Worm (Caenorhabditis elegans): ENCODE data around the gene tcer-1.
"Not testable (repeated sequence)": the region's sequence is repeated elsewhere in the genome, so short reads cannot be mapped to it uniquely, and the experiment has no call there.

tcer-1 gene

ce11 chrII:7095970-7096369 is 46.1 kb upstream of the tcer-1 start:
- TF ChIP-seq nhr-237 (tag; optimal IDR thresholded peaks at IDR 0.05), result no peak
- TF ChIP-seq daf-8 (GFP tag; IDR thresholded peaks at IDR 0.05), result no peak
- no peak for TF ChIP-seq zip-11 (GFP tag; IDR thresholded peaks at IDR 0.05)
- TF ChIP-seq ZK337.2 (GFP tag; IDR thresholded peaks at IDR 0.05), result no peak
- no peak for TF ChIP-seq cey-2 (tag; optimal IDR thresholded peaks at IDR 0.05; ENCODE audit: borderline replicate concordance, insufficient read depth)
- TF ChIP-seq Y75B8A.6 (GFP tag; IDR thresholded peaks at IDR 0.05), result no peak
- TF ChIP-seq F10B5.3 (tag; optimal IDR thresholded peaks at IDR 0.05), result no peak
- no peak for TF ChIP-seq zip-2 (tag; optimal IDR thresholded peaks at IDR 0.05)
- TF ChIP-seq duxl-1 (tag; optimal IDR thresholded peaks at IDR 0.05; ENCODE audit: poor library complexity), result no peak
- no peak for TF ChIP-seq nhr-77 (tag; optimal IDR thresholded peaks at IDR 0.05)
- TF ChIP-seq nhr-6 (tag; optimal IDR thresholded peaks at IDR 0.05), result no peak

- TF ChIP-seq ztf-11 (tag; optimal IDR thresholded peaks at IDR 0.05) (no peak), spr-1 (tag; optimal IDR thresholded peaks at IDR 0.05) (no peak), duxl-1 (tag; optimal IDR thresholded peaks at IDR 0.05; ENCODE audit: poor library complexity) (no peak), fkh-10 (GFP tag; optimal IDR thresholded peaks at IDR 0.05) (no peak), Y75B8A.6 (GFP tag; IDR thresholded peaks at IDR 0.05) (no peak), ceh-44 (GFP tag; IDR thresholded peaks at IDR 0.05) (no peak), lir-3 (tag; optimal IDR thresholded peaks at IDR 0.05) (no peak), ztf-7 (tag; optimal IDR thresholded peaks at IDR 0.05) (no peak), F26F4.8 (GFP tag; conservative IDR thresholded peaks at IDR 0.05) (no peak), zip-2 (tag; optimal IDR thresholded peaks at IDR 0.05) (no peak), ama-1 (optimal IDR thresholded peaks at IDR 0.05) (no peak), attf-4 (tag; optimal IDR thresholded peaks at IDR 0.05) (no peak)
These were observed 43.5 kb upstream of the tcer-1 start, which contains the start of gene T02G5.3 for ce11 chrII:7093339-7093821. TSS of gene T02G5.3 (plus strand) at chrII:7093389.

- TF ChIP-seq lin-15B (tag; optimal IDR thresholded peaks at IDR 0.05) (no peak), duxl-1 (tag; optimal IDR thresholded peaks at IDR 0.05; ENCODE audit: poor library complexity) (no peak), ceh-20 (GFP tag; IDR thresholded peaks at IDR 0.05) (no peak), unc-39 (tag; optimal IDR thresholded peaks at IDR 0.05) (no peak), zip-11 (GFP tag; IDR thresholded peaks at IDR 0.05) (no peak), daf-12 (tag; optimal IDR thresholded peaks at IDR 0.05) (no peak), mep-1 (tag; optimal IDR thresholded peaks at IDR 0.05) (no peak)
These were observed 41.0 kb upstream of the tcer-1 start for ce11 chrII:7090852-7091251.

ce11 chrII:7090085-7090484 is 40.2 kb upstream of the tcer-1 start:
- TF ChIP-seq hlh-11 (tag; optimal IDR thresholded peaks at IDR 0.05), result no peak
- no peak for TF ChIP-seq madf-9 (GFP tag; conservative IDR thresholded peaks at IDR 0.05)
- TF ChIP-seq hlh-30 (tag; optimal IDR thresholded peaks at IDR 0.05; ENCODE audit: insufficient read depth), result peak; percentile 37

- TF ChIP-seq unc-62 (GFP tag; optimal IDR thresholded peaks at IDR 0.05 in 1 of 2), result peak in 1 of 2 experiments; percentile 67
- not testable (repeated sequence) for TF ChIP-seq unc-62 (tag; optimal IDR thresholded peaks at IDR 0.05)
These were observed 38.4 kb upstream of the tcer-1 start for ce11 chrII:7088283-7088682.

- peak in 1 of 2 experiments; percentile 21 for TF ChIP-seq daf-16 (GFP tag; optimal IDR thresholded peaks at IDR 0.05)
- not testable (repeated sequence) for TF ChIP-seq daf-16 (tag; optimal IDR thresholded peaks at IDR 0.05)
These were observed 34.1 kb upstream of the tcer-1 start, which contains the start of the genes T02G5.14 and T02G5.15 for ce11 chrII:7084021-7084420. TSS of gene T02G5.14 (plus strand) at chrII:7084321. TSS of gene T02G5.15 (plus strand) at chrII:7084321.

All from whole organism, L4 larva.